Worm (Caenorhabditis elegans): ENCODE data around the gene nrde-1.

ce11 chrIII:3743367-3743766 is 30.1 kb downstream of the nrde-1 start:
- TF ChIP-seq snpc-4 (tag; optimal IDR thresholded peaks at IDR 0.05) (no peak), lin-39 (tag; optimal IDR thresholded peaks at IDR 0.05) (no peak), efl-1 (optimal IDR thresholded peaks at IDR 0.05) (no peak), efl-1 (GFP tag; optimal IDR thresholded peaks at IDR 0.05 in 1 of 2) (no peak), zag-1 (tag; optimal IDR thresholded peaks at IDR 0.05) (no peak), nhr-90 (tag; optimal IDR thresholded peaks at IDR 0.05; ENCODE audit: poor library complexity) (no peak), egl-27 (tag; optimal IDR thresholded peaks at IDR 0.05) (no peak), ama-1 (optimal IDR thresholded peaks at IDR 0.05) (no peak), ceh-8 (GFP tag; optimal IDR thresholded peaks at IDR 0.05) (no peak), efl-3 (GFP tag; optimal IDR thresholded peaks at IDR 0.05) (no peak), fkh-10 (GFP tag; optimal IDR thresholded peaks at IDR 0.05) (no peak), blmp-1 (tag; optimal IDR thresholded peaks at IDR 0.05) (no peak), jun-1 (tag; optimal IDR thresholded peaks at IDR 0.05) (no peak), C34B4.2 (tag; optimal IDR thresholded peaks at IDR 0.05) (no peak), rnt-1 (tag; optimal IDR thresholded peaks at IDR 0.05) (no peak)
